Worm (Caenorhabditis elegans) whole organism, early embryonic: ENCODE data around the gene nhr-189.

Experiments
- B0310.2 ChIP-seq: sonication (generic microtip); optimal IDR thresholded peaks from 2 replicates; lab custom pipeline; 2016; ENCODE audit warnings: mild to moderate bottlenecking, missing genetic modification characterization, missing compliant biosample characterization
- F13C5.2 ChIP-seq: sonication (generic microtip); optimal IDR thresholded peaks from 2 replicates; lab custom pipeline; 2017; ENCODE audit warnings: mild to moderate bottlenecking, missing genetic modification characterization, inconsistent platforms, missing compliant biosample characterization
- ama-1 ChIP-seq: fragments of 150-350 bp; optimal IDR thresholded peaks from 2 replicates; lab custom pipeline; 2014
- ceh-13 ChIP-seq: fragments of 200-800 bp; sonication (Bioruptor generic); optimal IDR thresholded peaks from 2 replicates; lab custom pipeline; 2018; ENCODE audit warnings: mild to moderate bottlenecking, missing genetic modification characterization, missing compliant biosample characterization
- flt-1 ChIP-seq: fragments of 200-800 bp; sonication (Bioruptor generic); IDR thresholded peaks from 2 replicates; pipeline ENCODE4 v1.3.6; 2022; ENCODE audit warnings: missing genetic modification characterization, missing compliant biosample characterization
- hmbx-1 ChIP-seq: sonication (generic microtip); optimal IDR thresholded peaks from 2 replicates; lab custom pipeline; 2016; ENCODE audit warnings: mild to moderate bottlenecking, missing genetic modification characterization, missing compliant biosample characterization
- hmg-4 ChIP-seq: fragments of 200-800 bp; sonication (Bioruptor generic); optimal IDR thresholded peaks from 2 replicates; lab custom pipeline; 2018; ENCODE audit warnings: mild to moderate bottlenecking, missing genetic modification characterization, missing compliant biosample characterization
- hnd-1 ChIP-seq: sonication (generic microtip); optimal IDR thresholded peaks from 2 replicates; lab custom pipeline; 2016; ENCODE audit warnings: missing genetic modification characterization, missing compliant biosample characterization
- pes-1 ChIP-seq: fragments of 200-800 bp; sonication (Bioruptor generic); IDR thresholded peaks from 2 replicates; pipeline ENCODE4 v1.3.6; 2022; ENCODE audit warnings: missing genetic modification reagents, missing genetic modification characterization, missing compliant biosample characterization
- scrt-1 ChIP-seq: fragments of 200-800 bp; sonication (Bioruptor generic); IDR thresholded peaks from 2 replicates; pipeline ENCODE4 v1.3.6; 2022; ENCODE audit warnings: missing genetic modification characterization, missing compliant biosample characterization

DNA sequence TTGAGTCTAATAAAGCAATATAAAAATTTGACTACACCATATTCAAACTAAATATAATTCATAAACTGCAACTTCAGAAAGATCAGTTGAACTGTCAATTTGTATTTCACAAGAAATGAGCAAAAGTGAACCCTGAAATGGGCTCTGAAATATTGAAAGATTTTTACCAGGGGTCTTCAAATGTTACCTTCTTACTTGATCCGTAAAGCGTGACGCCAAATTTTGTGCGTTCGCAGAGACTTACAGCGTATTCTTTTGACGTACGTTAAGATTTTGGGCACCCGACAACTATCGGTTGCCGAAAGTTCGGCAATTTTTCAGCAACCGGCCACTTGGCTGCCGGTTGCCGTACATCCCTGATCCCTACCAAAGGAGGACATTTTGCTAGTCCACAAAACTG lies 50.0 kb downstream of the nhr-189 start:
- TF ChIP-seq hmbx-1 (tag; lab: Kevin White, UChicago) (no peak), ama-1 (lab: Kevin White, UChicago) (no peak), B0310.2 (tag; lab: Kevin White, UChicago) (no peak), hmg-4 (GFP tag; lab: Kevin White, UChicago) (no peak), scrt-1 (GFP tag; lab: Robert Waterston, UW) (no peak), ceh-13 (GFP tag; lab: Kevin White, UChicago) (no peak), F13C5.2 (no peak), pes-1 (GFP tag; lab: Robert Waterston, UW) (no peak), hnd-1 (no peak), flt-1 (GFP tag; lab: Robert Waterston, UW) (no peak)
